Worm (Caenorhabditis elegans) whole organism, mixed stage, embryonic: ENCODE measurements around the gene his-35.

Source experiments
- blmp-1 ChIP-seq: fragments of 150-350 bp; optimal IDR thresholded peaks from 2 replicates; lab custom pipeline; 2014; ENCODE audit warnings: missing biosample characterization, missing genetic modification characterization
- ceh-39 ChIP-seq: fragments of 150-350 bp; optimal IDR thresholded peaks from 2 replicates; lab custom pipeline; 2014; ENCODE audit warnings: missing biosample characterization, missing genetic modification characterization
- ceh-43 ChIP-seq: fragments of 200-800 bp; sonication (Bioruptor generic); optimal IDR thresholded peaks from 2 replicates; lab custom pipeline; 2018; ENCODE audit warnings: mild to moderate bottlenecking, missing genetic modification characterization, moderate library complexity, missing compliant biosample characterization
- ceh-83 ChIP-seq: fragments of 200-800 bp; sonication (Bioruptor generic); optimal IDR thresholded peaks from 2 replicates; lab custom pipeline; 2018; ENCODE audit warnings: mild to moderate bottlenecking, missing genetic modification characterization, missing compliant biosample characterization
- ces-1 ChIP-seq: fragments of 150-350 bp; optimal IDR thresholded peaks from 2 replicates; lab custom pipeline; 2014; ENCODE audit warnings: missing biosample characterization, missing genetic modification reagents, missing genetic modification characterization
- drap-1 ChIP-seq: fragments of 200-800 bp; sonication (Bioruptor generic); optimal IDR thresholded peaks from 3 replicates; lab custom pipeline; 2018; ENCODE audit warnings: mild to moderate bottlenecking, missing genetic modification characterization, missing compliant biosample characterization
- elt-1 ChIP-seq: sonication (generic microtip); optimal IDR thresholded peaks from 2 replicates; lab custom pipeline; 2017; ENCODE audit warnings: missing genetic modification characterization, mild to moderate bottlenecking, missing compliant biosample characterization, antibody characterized with exemption, moderate library complexity, borderline replicate concordance; ENCODE audit not compliant: insufficient read depth
- elt-3 ChIP-seq: fragments of 150-350 bp; optimal IDR thresholded peaks from 2 replicates; lab custom pipeline; 2014; ENCODE audit warnings: missing biosample characterization, missing genetic modification characterization
- flh-1 ChIP-seq: fragments of 200-800 bp; sonication (Bioruptor generic); optimal IDR thresholded peaks from 2 replicates; lab custom pipeline; 2018; ENCODE audit warnings: mild to moderate bottlenecking, missing genetic modification characterization, moderate library complexity, missing compliant biosample characterization
- ham-2 ChIP-seq: fragments of 200-800 bp; sonication (Bioruptor generic); optimal IDR thresholded peaks from 2 replicates; lab custom pipeline; 2018; ENCODE audit warnings: mild to moderate bottlenecking, missing genetic modification characterization, missing compliant biosample characterization
- lin-32 ChIP-seq: fragments of 200-800 bp; sonication (Bioruptor generic); optimal IDR thresholded peaks from 2 replicates; lab custom pipeline; 2018; ENCODE audit warnings: mild to moderate bottlenecking, missing genetic modification characterization, missing compliant biosample characterization
- lsy-2 ChIP-seq: fragments of 150-350 bp; optimal IDR thresholded peaks from 2 replicates; lab custom pipeline; 2014; ENCODE audit warnings: missing biosample characterization, missing genetic modification characterization
- mab-5 ChIP-seq: fragments of 150-350 bp; optimal IDR thresholded peaks from 2 replicates; lab custom pipeline; 2014; ENCODE audit warnings: missing biosample characterization, missing genetic modification characterization
- mep-1 ChIP-seq: fragments of 150-350 bp; optimal IDR thresholded peaks from 2 replicates; lab custom pipeline; 2017; ENCODE audit warnings: missing biosample characterization, missing genetic modification reagents, missing genetic modification characterization, inconsistent platforms
- mls-2 ChIP-seq: sonication (generic microtip); optimal IDR thresholded peaks from 2 replicates; lab custom pipeline; 2016; ENCODE audit warnings: mild to moderate bottlenecking, missing genetic modification characterization, moderate library complexity, missing compliant biosample characterization
- nhr-2 ChIP-seq: fragments of 150-350 bp; optimal IDR thresholded peaks from 2 replicates; lab custom pipeline; 2014; ENCODE audit warnings: missing biosample characterization, missing genetic modification characterization
- nhr-237 ChIP-seq: fragments of 150-350 bp; optimal IDR thresholded peaks from 2 replicates; lab custom pipeline; 2014; ENCODE audit warnings: missing biosample characterization, missing genetic modification characterization
- nhr-28 ChIP-seq: fragments of 150-350 bp; optimal IDR thresholded peaks from 2 replicates; lab custom pipeline; 2014; ENCODE audit warnings: missing biosample characterization, missing genetic modification characterization
- nhr-76 ChIP-seq: sonication (generic microtip); optimal IDR thresholded peaks from 2 replicates; lab custom pipeline; 2017; ENCODE audit warnings: missing biosample characterization, missing genetic modification characterization
- pha-4 ChIP-seq: fragments of 150-350 bp; optimal IDR thresholded peaks from 2 replicates; lab custom pipeline; 2018; ENCODE audit warnings: missing biosample characterization, missing genetic modification reagents, missing genetic modification characterization
- sem-2 ChIP-seq: fragments of 200-800 bp; sonication (Bioruptor generic); optimal IDR thresholded peaks from 2 replicates; lab custom pipeline; 2018; ENCODE audit warnings: mild to moderate bottlenecking, missing genetic modification characterization, missing compliant biosample characterization
- snpc-4 ChIP-seq: fragments of 150-350 bp; optimal IDR thresholded peaks from 2 replicates; lab custom pipeline; 2014; ENCODE audit warnings: missing biosample characterization, missing genetic modification characterization
- tbx-8 ChIP-seq: fragments of 200-800 bp; sonication (Bioruptor generic); optimal IDR thresholded peaks from 2 replicates; lab custom pipeline; 2018; ENCODE audit warnings: mild to moderate bottlenecking, missing genetic modification characterization, moderate library complexity, missing compliant biosample characterization
- unc-120 ChIP-seq: sonication (generic microtip); optimal IDR thresholded peaks from 2 replicates; lab custom pipeline; 2017; ENCODE audit warnings: missing genetic modification characterization, missing compliant biosample characterization; ENCODE audit not compliant: poor library complexity, severe bottlenecking
- unc-39 ChIP-seq: fragments of 150-350 bp; optimal IDR thresholded peaks from 2 replicates; lab custom pipeline; 2014; ENCODE audit warnings: missing biosample characterization, missing genetic modification characterization
- unc-62 ChIP-seq: fragments of 150-350 bp; optimal IDR thresholded peaks from 2 replicates; lab custom pipeline; 2014; ENCODE audit warnings: missing biosample characterization, missing genetic modification reagents, missing genetic modification characterization
- zip-8 ChIP-seq: fragments of 150-350 bp; optimal IDR thresholded peaks from 2 replicates; lab custom pipeline; 2014; ENCODE audit warnings: missing biosample characterization, missing genetic modification characterization
- ztf-11 ChIP-seq: fragments of 150-350 bp; optimal IDR thresholded peaks from 2 replicates; lab custom pipeline; 2014; ENCODE audit warnings: missing biosample characterization, missing genetic modification characterization

The his-35 gene

ce11 chrV:9527984-9528383 is 17.1 kb downstream of the his-35 start:
- no peak for TF ChIP-seq snpc-4
- TF ChIP-seq ceh-83 (GFP tag; lab: Kevin White, UChicago): no peak
- no peak for TF ChIP-seq sem-2
- no peak for TF ChIP-seq unc-62 (GFP tag; lab: Kevin White, UChicago)
- no peak for TF ChIP-seq drap-1 (GFP tag; lab: Kevin White, UChicago)
- no peak for TF ChIP-seq mls-2 (tag; lab: Kevin White, UChicago)
- TF ChIP-seq nhr-28: no peak
- TF ChIP-seq unc-120 (tag; lab: Kevin White, UChicago): no peak
- TF ChIP-seq ztf-11 (tag; lab: Kevin White, UChicago): no peak
- no peak for TF ChIP-seq pha-4 (tag; lab: Kevin White, UChicago)
- no peak for TF ChIP-seq elt-3 (tag; lab: Kevin White, UChicago)
- no peak for TF ChIP-seq lin-32 (GFP tag; lab: Kevin White, UChicago)

- no peak for TF ChIP-seq drap-1 (GFP tag; lab: Kevin White, UChicago)
- no peak for TF ChIP-seq tbx-8
- TF ChIP-seq unc-39 (tag; lab: Kevin White, UChicago): no peak
- TF ChIP-seq mab-5 (tag; lab: Kevin White, UChicago): no peak
- TF ChIP-seq nhr-237 (tag; lab: Kevin White, UChicago): no peak
- TF ChIP-seq elt-1: no peak
- no peak for TF ChIP-seq zip-8 (tag; lab: Kevin White, UChicago)
- no peak for TF ChIP-seq ces-1 (GFP tag; lab: Kevin White, UChicago)
- no peak for TF ChIP-seq sem-2
- no peak for TF ChIP-seq blmp-1 (tag; lab: Kevin White, UChicago)
- no peak for TF ChIP-seq snpc-4
Observed at ce11 chrV:9527337-9527736, 17.8 kb downstream of the his-35 start.

- TF ChIP-seq nhr-2 (no peak), ztf-11 (tag; lab: Kevin White, UChicago) (no peak), tbx-8 (no peak), mep-1 (tag; lab: Kevin White, UChicago) (no peak), elt-3 (tag; lab: Kevin White, UChicago) (no peak), ces-1 (GFP tag; lab: Kevin White, UChicago) (no peak), mab-5 (tag; lab: Kevin White, UChicago) (no peak), pha-4 (tag; lab: Kevin White, UChicago) (no peak), ham-2 (GFP tag; lab: Kevin White, UChicago) (no peak), drap-1 (GFP tag; lab: Kevin White, UChicago) (no peak), sem-2 (no peak), nhr-76 (tag; lab: Kevin White, UChicago) (no peak)
- TF ChIP-seq, all 35 proteins: peak for 0
Observed at ce11 chrV:9526470-9526869, 18.6 kb downstream of the his-35 start, which contains the start of gene C50F4.1. Gene C50F4.1 (plus strand): TSS chrV:9526793.

DNA sequence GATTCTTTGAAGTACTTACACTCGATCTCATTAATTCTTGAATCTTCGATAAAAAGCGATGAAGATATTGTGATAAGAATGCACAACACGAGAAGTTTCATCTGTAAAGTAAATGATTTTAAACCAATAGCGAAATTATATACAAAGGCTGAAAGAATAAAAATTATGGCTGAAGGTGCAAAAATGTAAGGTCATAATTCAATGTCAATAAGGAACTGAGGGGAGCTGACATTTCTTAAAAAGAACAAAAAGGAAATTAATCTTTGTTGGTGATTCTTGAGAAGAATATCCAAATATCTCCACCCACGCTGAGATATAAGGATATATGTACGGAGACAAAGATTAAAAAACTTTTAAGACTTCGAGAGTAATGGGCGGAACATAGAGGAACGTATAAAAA is 21.0 kb downstream of the his-35 start, which contains the start of gene C50F4.9:
Gene C50F4.9 (minus strand): TSS at position 101 of the 400 bp plus-strand sequence.
- no peak for TF ChIP-seq pha-4 (tag; lab: Kevin White, UChicago)
- TF ChIP-seq flh-1 (GFP tag; lab: Kevin White, UChicago): no peak

- TF ChIP-seq unc-120 (tag; lab: Kevin White, UChicago) (no peak), ham-2 (GFP tag; lab: Kevin White, UChicago) (no peak), lsy-2 (tag; lab: Kevin White, UChicago) (no peak), unc-62 (GFP tag; lab: Kevin White, UChicago) (no peak), lin-32 (GFP tag; lab: Kevin White, UChicago) (no peak), ceh-43 (GFP tag; lab: Kevin White, UChicago) (no peak)
Observed at ce11 chrV:9521697-9522096, 23.4 kb downstream of the his-35 start.

- no peak for TF ChIP-seq elt-3 (tag; lab: Kevin White, UChicago)
- no peak for TF ChIP-seq ceh-39 (tag; lab: Kevin White, UChicago)
- TF ChIP-seq mep-1 (tag; lab: Kevin White, UChicago): no peak
- TF ChIP-seq mab-5 (tag; lab: Kevin White, UChicago): no peak
Observed at ce11 chrV:9518832-9519231, 26.3 kb downstream of the his-35 start, which contains the start of gene C50F4.8. Gene C50F4.8 (minus strand): TSS chrV:9518859.
